Fruit fly (Drosophila melanogaster): ENCODE results near the gene CSN8.
A peak's percentile ranks its signal among the peaks of the same experiment; 100 is the strongest.

- peak; percentile 97 for TF ChIP-seq kni (GFP tag; optimal IDR thresholded peaks at IDR 0.05)
- peak; percentile 70 for TF ChIP-seq bbx (GFP tag; IDR thresholded peaks at IDR 0.05; ENCODE audit: partially characterized antibody)
- no peak for TF ChIP-seq Sin3A (optimal IDR thresholded peaks at IDR 0.05)
- peak; percentile 99 for TF ChIP-seq ken (GFP tag; IDR thresholded peaks at IDR 0.05)
- TF ChIP-seq Dfd (GFP tag; optimal IDR thresholded peaks at IDR 0.05): no peak
- TF ChIP-seq TFAM (GFP tag; optimal IDR thresholded peaks at IDR 0.05): peak; percentile 91
- peak; percentile 99 for TF ChIP-seq Oaz (GFP tag; IDR thresholded peaks at IDR 0.05)
- peak; percentile 79 for TF ChIP-seq CTCF (GFP tag; optimal IDR thresholded peaks at IDR 0.05)
These were observed 12.1 kb downstream of the CSN8 start, which contains the start of the genes CG13390 and CG17294 for dm6 chr2L:8376717-8377116.

Measured in whole organism, embryonic.